Worm (Caenorhabditis elegans) whole organism, late embryonic: ENCODE results near the gene ifd-1.

Source experiments
- C08G9.2 ChIP-seq: sonication (generic microtip); optimal IDR thresholded peaks from 2 replicates; lab custom pipeline; 2016; ENCODE audit warnings: mild to moderate bottlenecking, missing genetic modification characterization, moderate library complexity, missing compliant biosample characterization
- C38D4.7 ChIP-seq: fragments of 200-800 bp; sonication (Bioruptor generic); optimal IDR thresholded peaks from 2 replicates; lab custom pipeline; 2018; ENCODE audit warnings: mild to moderate bottlenecking, missing genetic modification characterization, moderate library complexity, missing compliant biosample characterization
- F13H6.1 ChIP-seq: sonication (generic microtip); optimal IDR thresholded peaks from 2 replicates; lab custom pipeline; 2016; ENCODE audit warnings: missing genetic modification characterization, missing compliant biosample characterization
- K02D7.2 ChIP-seq: sonication (generic microtip); optimal IDR thresholded peaks from 2 replicates; lab custom pipeline; 2017; ENCODE audit warnings: mild to moderate bottlenecking, missing genetic modification characterization, missing compliant biosample characterization
- K09A11.1 ChIP-seq: sonication (generic microtip); optimal IDR thresholded peaks from 2 replicates; lab custom pipeline; 2017; ENCODE audit warnings: antibody characterized with exemption, mild to moderate bottlenecking, missing genetic modification characterization, missing compliant biosample characterization; ENCODE audit not compliant: insufficient read depth
- Y22D7AL.16 ChIP-seq: sonication (generic microtip); optimal IDR thresholded peaks from 2 replicates; lab custom pipeline; 2016; ENCODE audit warnings: missing genetic modification characterization, missing compliant biosample characterization
- ceh-18 ChIP-seq: sonication (generic microtip); optimal IDR thresholded peaks from 2 replicates; lab custom pipeline; 2016; ENCODE audit warnings: missing genetic modification characterization, missing compliant biosample characterization
- ceh-19 ChIP-seq: fragments of 200-800 bp; sonication (Bioruptor generic); optimal IDR thresholded peaks from 2 replicates; lab custom pipeline; 2018; ENCODE audit warnings: mild to moderate bottlenecking, missing genetic modification characterization, missing compliant biosample characterization
- ceh-22 ChIP-seq: sonication (generic microtip); optimal IDR thresholded peaks from 2 replicates; lab custom pipeline; 2017; ENCODE audit warnings: missing biosample characterization, missing genetic modification characterization
- ceh-31 ChIP-seq: sonication (generic microtip); optimal IDR thresholded peaks from 2 replicates; lab custom pipeline; 2016; ENCODE audit warnings: missing genetic modification characterization, missing compliant biosample characterization
- ceh-34 ChIP-seq: sonication (generic microtip); optimal IDR thresholded peaks from 2 replicates; lab custom pipeline; 2016; ENCODE audit warnings: mild to moderate bottlenecking, missing genetic modification characterization, missing compliant biosample characterization
- ceh-6 ChIP-seq: fragments of 200-800 bp; sonication (Bioruptor generic); optimal IDR thresholded peaks from 2 replicates; lab custom pipeline; 2018; ENCODE audit warnings: mild to moderate bottlenecking, missing genetic modification characterization, missing compliant biosample characterization
- elt-2 ChIP-seq: sonication (generic microtip); optimal IDR thresholded peaks from 2 replicates; lab custom pipeline; 2016; ENCODE audit warnings: missing genetic modification reagents, missing genetic modification characterization, missing compliant biosample characterization
- elt-4 ChIP-seq: sonication (generic microtip); optimal IDR thresholded peaks from 2 replicates; lab custom pipeline; 2016; ENCODE audit warnings: missing genetic modification characterization, missing compliant biosample characterization
- ets-4 ChIP-seq: sonication (generic microtip); optimal IDR thresholded peaks from 2 replicates; lab custom pipeline; 2016; ENCODE audit warnings: missing genetic modification characterization, missing compliant biosample characterization
- eyg-1 ChIP-seq: sonication (generic microtip); optimal IDR thresholded peaks from 2 replicates; lab custom pipeline; 2016; ENCODE audit warnings: missing genotype, missing genetic modification characterization, missing compliant biosample characterization
- fax-1 ChIP-seq: sonication (generic microtip); optimal IDR thresholded peaks from 2 replicates; lab custom pipeline; 2016; ENCODE audit warnings: missing genotype, missing genetic modification characterization, missing compliant biosample characterization
- fkh-6 ChIP-seq: sonication (generic microtip); optimal IDR thresholded peaks from 2 replicates; lab custom pipeline; 2016; ENCODE audit warnings: missing genetic modification characterization, missing compliant biosample characterization
- hlh-13 ChIP-seq: fragments of 200-800 bp; sonication (Bioruptor generic); optimal IDR thresholded peaks from 2 replicates; lab custom pipeline; 2018; ENCODE audit warnings: mild to moderate bottlenecking, missing genetic modification characterization, missing compliant biosample characterization
- hlh-15 ChIP-seq: sonication (generic microtip); optimal IDR thresholded peaks from 2 replicates; lab custom pipeline; 2016; ENCODE audit warnings: missing genetic modification characterization, missing compliant biosample characterization
- hlh-30 ChIP-seq: sonication (generic microtip); optimal IDR thresholded peaks from 2 replicates; lab custom pipeline; 2017; ENCODE audit warnings: antibody characterized with exemption, missing genetic modification characterization, missing compliant biosample characterization; ENCODE audit not compliant: insufficient read depth
- lim-6 ChIP-seq: sonication (generic microtip); optimal IDR thresholded peaks from 2 replicates; lab custom pipeline; 2016; ENCODE audit warnings: missing genetic modification characterization, missing compliant biosample characterization
- madf-2 ChIP-seq: sonication (generic microtip); optimal IDR thresholded peaks from 2 replicates; lab custom pipeline; 2017; ENCODE audit warnings: missing genetic modification characterization, missing compliant biosample characterization
- nfya-1 ChIP-seq: sonication (generic microtip); optimal IDR thresholded peaks from 2 replicates; lab custom pipeline; 2017; ENCODE audit warnings: missing genetic modification characterization, mild to moderate bottlenecking, missing compliant biosample characterization, antibody characterized with exemption, moderate library complexity
- nhr-11 ChIP-seq: fragments of 150-350 bp; optimal IDR thresholded peaks from 2 replicates; lab custom pipeline; 2014; ENCODE audit warnings: missing biosample characterization, missing genetic modification characterization
- nhr-232 ChIP-seq: sonication (generic microtip); optimal IDR thresholded peaks from 2 replicates; lab custom pipeline; 2016; ENCODE audit warnings: missing genetic modification characterization, missing compliant biosample characterization
- odd-2 ChIP-seq: sonication (generic microtip); optimal IDR thresholded peaks from 2 replicates; lab custom pipeline; 2017; ENCODE audit warnings: antibody characterized with exemption, mild to moderate bottlenecking, missing genetic modification characterization, missing compliant biosample characterization
- pax-1 ChIP-seq: fragments of 150-350 bp; optimal IDR thresholded peaks from 2 replicates; lab custom pipeline; 2014; ENCODE audit warnings: missing biosample characterization, missing genetic modification characterization
- pha-2 ChIP-seq: sonication (generic microtip); optimal IDR thresholded peaks from 2 replicates; lab custom pipeline; 2017; ENCODE audit warnings: mild to moderate bottlenecking, missing genetic modification characterization, missing compliant biosample characterization
- pha-4 ChIP-seq: fragments of 150-350 bp; optimal IDR thresholded peaks from 2 replicates; lab custom pipeline; 2018; ENCODE audit warnings: missing biosample characterization, missing genetic modification reagents, missing genetic modification characterization
- pqm-1 ChIP-seq: sonication (generic microtip); optimal IDR thresholded peaks from 2 replicates; lab custom pipeline; 2016; ENCODE audit warnings: missing genetic modification characterization, missing compliant biosample characterization
- rnt-1 ChIP-seq: sonication (generic microtip); optimal IDR thresholded peaks from 2 replicates; lab custom pipeline; 2016; ENCODE audit warnings: missing genetic modification characterization, missing compliant biosample characterization
- sox-4 ChIP-seq: sonication (generic microtip); optimal IDR thresholded peaks from 2 replicates; lab custom pipeline; 2017; ENCODE audit warnings: mild to moderate bottlenecking, missing genetic modification characterization, inconsistent platforms, missing compliant biosample characterization
- syd-9 ChIP-seq: sonication (generic microtip); optimal IDR thresholded peaks from 2 replicates; lab custom pipeline; 2016; ENCODE audit warnings: mild to moderate bottlenecking, missing genetic modification characterization, moderate library complexity, missing compliant biosample characterization
- ttx-3 ChIP-seq: sonication (generic microtip); optimal IDR thresholded peaks from 2 replicates; lab custom pipeline; 2016; ENCODE audit warnings: missing genetic modification reagents, missing genetic modification characterization, missing compliant biosample characterization
- unc-3 ChIP-seq, 2 experiments: fragments of 200-800 bp in 1 of 2; sonication (Bioruptor generic) in 1 of 2; sonication (generic microtip) in 1 of 2; conservative IDR thresholded peaks in 1 of 2; optimal IDR thresholded peaks in 1 of 2; 2 replicates each; pipeline versions ENCODE4 v1.3.6 to Lab custom; 2016 to 2022; ENCODE audit warnings: missing compliant biosample characterization in 2 of 2, missing genetic modification characterization in 2 of 2, missing genetic modification reagents in 1 of 2
- unc-42 ChIP-seq: sonication (generic microtip); optimal IDR thresholded peaks from 2 replicates; lab custom pipeline; 2016; ENCODE audit warnings: missing genotype, missing genetic modification characterization, missing compliant biosample characterization
- unc-55 ChIP-seq: sonication (generic microtip); optimal IDR thresholded peaks from 2 replicates; lab custom pipeline; 2017; ENCODE audit warnings: missing biosample characterization, missing genetic modification reagents, missing genetic modification characterization
- unc-86 ChIP-seq: sonication (generic microtip); optimal IDR thresholded peaks from 2 replicates; lab custom pipeline; 2016; ENCODE audit warnings: missing genetic modification characterization, missing compliant biosample characterization
- zip-5 ChIP-seq: sonication (generic microtip); optimal IDR thresholded peaks from 2 replicates; lab custom pipeline; 2016; ENCODE audit warnings: missing genetic modification characterization, missing compliant biosample characterization

The ifd-1 gene

DNA sequence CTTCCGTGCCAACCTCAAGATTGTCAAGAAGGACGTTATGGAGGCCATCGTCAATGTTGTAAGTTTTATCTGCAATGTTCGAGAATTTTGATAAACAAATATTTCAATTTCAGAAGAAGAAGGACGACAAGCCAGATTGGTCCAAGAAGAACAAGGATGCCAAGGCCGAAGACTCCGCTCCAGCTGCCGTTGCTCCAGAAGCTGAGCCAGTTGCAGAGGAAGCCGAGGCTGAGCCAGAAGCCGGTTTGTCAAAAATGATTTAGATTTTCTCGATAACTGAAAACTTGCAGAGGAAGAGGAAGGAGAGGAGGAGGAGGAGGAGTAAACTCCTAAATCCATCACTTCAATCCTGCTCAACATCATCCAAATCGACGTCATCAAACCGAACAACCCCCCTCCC lies 34.2 kb downstream of the ifd-1 start:
- TF ChIP-seq fkh-6 (tag; lab: Kevin White, UChicago) (no peak), elt-2 (tag; lab: Kevin White, UChicago) (no peak), F13H6.1 (tag; lab: Kevin White, UChicago) (no peak), odd-2 (tag; lab: Kevin White, UChicago) (no peak), K09A11.1 (tag; lab: Kevin White, UChicago) (no peak), unc-86 (tag; lab: Kevin White, UChicago) (no peak), ceh-6 (GFP tag; lab: Kevin White, UChicago) (no peak), unc-3 (GFP tag; conservative IDR thresholded peaks at IDR 0.05; lab: Robert Waterston, UW) (no peak), unc-3 (tag; optimal IDR thresholded peaks at IDR 0.05; lab: Kevin White, UChicago) (no peak), unc-42 (no peak), K02D7.2 (tag; lab: Kevin White, UChicago) (no peak), madf-2 (no peak), ceh-34 (tag; lab: Kevin White, UChicago) (no peak), pha-2 (tag; lab: Kevin White, UChicago) (no peak), elt-4 (tag; lab: Kevin White, UChicago) (no peak), nhr-11 (no peak), sox-4 (tag; lab: Kevin White, UChicago) (no peak), nhr-232 (tag; lab: Kevin White, UChicago) (no peak)
- TF ChIP-seq, all 69 proteins: peak for 0

DNA sequence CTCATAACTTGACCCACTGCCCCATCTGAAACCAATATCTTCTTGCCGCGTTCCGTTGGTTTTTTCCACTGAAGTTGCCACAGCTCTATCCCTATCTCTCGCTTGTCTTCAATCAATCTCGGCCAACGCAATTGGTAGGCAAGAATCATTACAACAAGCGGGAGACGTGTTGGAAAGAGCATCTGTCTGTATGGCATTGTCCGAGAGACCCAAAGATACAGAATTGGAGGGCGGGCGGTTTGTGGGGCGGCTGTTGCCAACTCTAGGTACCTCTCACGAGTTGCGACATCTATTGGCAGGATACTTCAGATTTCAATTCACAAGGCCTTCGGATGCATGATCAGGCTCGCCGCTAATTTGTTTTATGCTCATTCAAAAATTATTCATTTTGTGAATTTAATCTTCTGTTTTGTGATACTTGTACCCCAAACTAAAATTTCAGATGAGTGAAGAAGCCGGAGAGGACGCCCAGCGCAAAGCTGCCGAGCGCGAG lies 35.2 kb downstream of the ifd-1 start, which contains the start of gene unc-27:
Gene unc-27 (plus strand): TSS at position 443 of the 493 bp plus-strand sequence.
- TF ChIP-seq K09A11.1 (tag; lab: Kevin White, UChicago) = no peak
- TF ChIP-seq pqm-1 = no peak
- TF ChIP-seq hlh-15 (tag; lab: Kevin White, UChicago) = no peak
- no peak for TF ChIP-seq unc-86 (tag; lab: Kevin White, UChicago)
- TF ChIP-seq ets-4 = no peak
- no peak for TF ChIP-seq eyg-1 (tag; lab: Kevin White, UChicago)
- no peak for TF ChIP-seq ceh-31 (tag; lab: Kevin White, UChicago)
- TF ChIP-seq ceh-19 (GFP tag; lab: Kevin White, UChicago) = no peak
- TF ChIP-seq zip-5 (tag; lab: Kevin White, UChicago) = no peak
- TF ChIP-seq elt-4 (tag; lab: Kevin White, UChicago) = no peak
- no peak for TF ChIP-seq ttx-3 (tag; lab: Kevin White, UChicago)
- no peak for TF ChIP-seq odd-2 (tag; lab: Kevin White, UChicago)
- TF ChIP-seq rnt-1 (tag; lab: Kevin White, UChicago) = peak; percentile 75
- TF ChIP-seq fax-1 (tag; lab: Kevin White, UChicago) = no peak
- TF ChIP-seq K02D7.2 (tag; lab: Kevin White, UChicago) = no peak
- TF ChIP-seq hlh-13 (GFP tag; lab: Kevin White, UChicago) = no peak
- no peak for TF ChIP-seq unc-42
- TF ChIP-seq nfya-1 (tag; lab: Kevin White, UChicago) = peak; percentile 40
- TF ChIP-seq C08G9.2 = no peak
- TF ChIP-seq unc-55 (GFP tag; lab: Kevin White, UChicago) = peak; percentile 71
- TF ChIP-seq Y22D7AL.16 = no peak
- TF ChIP-seq pha-4 (tag; lab: Kevin White, UChicago) = no peak
- no peak for TF ChIP-seq fkh-6 (tag; lab: Kevin White, UChicago)
- TF ChIP-seq lim-6 = no peak
- no peak for TF ChIP-seq ceh-22 (tag; lab: Kevin White, UChicago)
- no peak for TF ChIP-seq pax-1 (tag; lab: Kevin White, UChicago)
- peak; percentile 13 for TF ChIP-seq syd-9 (tag; lab: Kevin White, UChicago)
- TF ChIP-seq hlh-30 = no peak
- peak; percentile 72 for TF ChIP-seq ceh-18 (tag; lab: Kevin White, UChicago)
- no peak for TF ChIP-seq C38D4.7
